Fruit fly (Drosophila melanogaster) whole organism, embryonic: ENCODE results near the gene crq.

Experiments used
- ATbp ChIP-seq: fragments of 200-800 bp; sonication (Bioruptor generic); optimal IDR thresholded peaks from 2 replicates; lab custom pipeline; 2017; ENCODE audit warnings: missing biosample characterization, mild to moderate bottlenecking, missing genetic modification characterization, missing genetic modification reagents
- Ada2b ChIP-seq: fragments of 200-800 bp; sonication (Bioruptor generic); IDR thresholded peaks from 2 replicates; pipeline ENCODE4 v1.3.6; 2022; ENCODE audit warnings: missing biosample characterization, missing genetic modification characterization
- Antp ChIP-seq: fragments of 200-800 bp; sonication (Bioruptor generic); optimal IDR thresholded peaks from 3 replicates; lab custom pipeline; 2016; ENCODE audit warnings: missing biosample characterization, missing genetic modification characterization
- Bgb ChIP-seq: fragments of 200-800 bp; sonication (Bioruptor generic); IDR thresholded peaks from 2 replicates; pipeline ENCODE4 v1.3.6; 2022; ENCODE audit warnings: missing biosample characterization, missing genetic modification characterization; ENCODE audit not compliant: partially characterized antibody
- CG10147 ChIP-seq: fragments of 200-800 bp; sonication (Bioruptor generic); optimal IDR thresholded peaks from 2 replicates; lab custom pipeline; 2019; ENCODE audit warnings: missing biosample characterization, mild to moderate bottlenecking, missing genetic modification characterization, moderate library complexity
- CG1024 ChIP-seq: fragments of 200-800 bp; sonication (Bioruptor generic); IDR thresholded peaks from 2 replicates; pipeline ENCODE4 v1.3.6; 2022; ENCODE audit warnings: missing biosample characterization, missing genetic modification characterization
- CG10366 ChIP-seq: fragments of 200-800 bp; sonication (Bioruptor generic); IDR thresholded peaks from 2 replicates; pipeline ENCODE4 v1.3.6; 2022; ENCODE audit warnings: missing biosample characterization, missing genetic modification characterization
- CG10565 ChIP-seq: fragments of 200-800 bp; sonication (Bioruptor generic); optimal IDR thresholded peaks from 3 replicates; lab custom pipeline; 2016; ENCODE audit warnings: missing biosample characterization, mild to moderate bottlenecking, missing genetic modification characterization
- CG10654 ChIP-seq: fragments of 200-800 bp; sonication (Bioruptor generic); optimal IDR thresholded peaks from 2 replicates; lab custom pipeline; 2016; ENCODE audit warnings: missing biosample characterization, missing genetic modification characterization
- CG11247 ChIP-seq: fragments of 200-800 bp; sonication (Bioruptor generic); IDR thresholded peaks from 2 replicates; pipeline ENCODE4 v1.3.6; 2022; ENCODE audit warnings: missing biosample characterization, missing genetic modification characterization
- CG11695 ChIP-seq: fragments of 200-800 bp; sonication (Bioruptor generic); IDR thresholded peaks from 3 replicates; pipeline ENCODE4 v1.3.6; 2022; ENCODE audit warnings: missing biosample characterization, missing genetic modification characterization
- CG12236 ChIP-seq: fragments of 200-800 bp; sonication (Bioruptor generic); optimal IDR thresholded peaks from 2 replicates; lab custom pipeline; 2016; ENCODE audit warnings: missing biosample characterization, missing genetic modification characterization
- CG14441 ChIP-seq: fragments of 200-800 bp; sonication (Bioruptor generic); IDR thresholded peaks from 2 replicates; pipeline ENCODE4 v1.3.6; 2022; ENCODE audit warnings: missing biosample characterization, missing genetic modification characterization
- CG15479 ChIP-seq: fragments of 200-800 bp; sonication (Bioruptor generic); optimal IDR thresholded peaks from 3 replicates; lab custom pipeline; 2019; ENCODE audit warnings: missing biosample characterization, mild to moderate bottlenecking, missing genetic modification characterization, moderate library complexity
- CG15601 ChIP-seq: fragments of 200-800 bp; sonication (Bioruptor generic); optimal IDR thresholded peaks from 3 replicates; lab custom pipeline; 2019; ENCODE audit warnings: missing biosample characterization, mild to moderate bottlenecking, missing genetic modification characterization, moderate library complexity
- CG2202 ChIP-seq: fragments of 200-800 bp; sonication (Bioruptor generic); optimal IDR thresholded peaks from 2 replicates; lab custom pipeline; 2018; ENCODE audit warnings: missing biosample characterization, mild to moderate bottlenecking, missing genetic modification characterization
- CG2712 ChIP-seq: fragments of 200-800 bp; optimal IDR thresholded peaks from 3 replicates; lab custom pipeline; 2019; ENCODE audit warnings: missing biosample characterization, mild to moderate bottlenecking, missing genetic modification characterization, moderate library complexity
- CG3065 ChIP-seq: fragments of 200-800 bp; sonication (Bioruptor generic); optimal IDR thresholded peaks from 2 replicates; lab custom pipeline; 2016; ENCODE audit warnings: missing biosample characterization, missing genetic modification characterization
- CG4707 ChIP-seq: fragments of 200-800 bp; sonication (Bioruptor generic); optimal IDR thresholded peaks from 2 replicates; lab custom pipeline; 2018; ENCODE audit warnings: missing biosample characterization, mild to moderate bottlenecking, missing genetic modification characterization, moderate library complexity
- CG6272 ChIP-seq: fragments of 200-800 bp; sonication (Bioruptor generic); IDR thresholded peaks from 2 replicates; pipeline ENCODE4 v1.3.6; 2022; ENCODE audit warnings: missing biosample characterization, missing genetic modification characterization
- CG6854 ChIP-seq: fragments of 200-800 bp; sonication (Bioruptor generic); optimal IDR thresholded peaks from 3 replicates; lab custom pipeline; 2017; ENCODE audit warnings: missing biosample characterization, mild to moderate bottlenecking, missing genetic modification characterization
- CG7839 ChIP-seq: fragments of 200-800 bp; sonication (Bioruptor generic); optimal IDR thresholded peaks from 3 replicates; lab custom pipeline; 2018; ENCODE audit warnings: missing biosample characterization, mild to moderate bottlenecking, missing genetic modification characterization, moderate library complexity
- CG7987 ChIP-seq: fragments of 200-800 bp; sonication (Bioruptor generic); optimal IDR thresholded peaks from 2 replicates; lab custom pipeline; 2018; ENCODE audit warnings: missing biosample characterization, mild to moderate bottlenecking, missing genetic modification characterization, moderate library complexity
- CG8478 ChIP-seq: fragments of >200 bp; optimal IDR thresholded peaks from 2 replicates; lab custom pipeline; 2018
- CG9797 ChIP-seq: fragments of 200-800 bp; sonication (Bioruptor generic); optimal IDR thresholded peaks from 3 replicates; lab custom pipeline; 2018; ENCODE audit warnings: missing biosample characterization, mild to moderate bottlenecking, missing genetic modification characterization
- CG9932 ChIP-seq: fragments of 200-800 bp; sonication (Bioruptor generic); IDR thresholded peaks from 2 replicates; pipeline ENCODE4 v1.3.6; 2022; ENCODE audit warnings: missing biosample characterization, missing genetic modification characterization
- Chrac-16 ChIP-seq: fragments of 200-800 bp; sonication (Bioruptor generic); optimal IDR thresholded peaks from 3 replicates; lab custom pipeline; 2016; ENCODE audit warnings: missing biosample characterization, missing genetic modification characterization
- E2f1 ChIP-seq: fragments of 200-800 bp; sonication (Bioruptor generic); IDR thresholded peaks from 2 replicates; pipeline ENCODE4 v1.3.6; 2022; ENCODE audit warnings: missing biosample characterization, missing genetic modification characterization
- Hsf ChIP-seq: fragments of 200-800 bp; sonication (Bioruptor generic); optimal IDR thresholded peaks from 3 replicates; lab custom pipeline; 2016; ENCODE audit warnings: missing biosample characterization, missing genetic modification characterization
- NC2α ChIP-seq: fragments of 200-800 bp; sonication (Bioruptor generic); optimal IDR thresholded peaks from 2 replicates; lab custom pipeline; 2016; ENCODE audit warnings: missing biosample characterization, missing genetic modification characterization
- Opbp ChIP-seq: fragments of 200-800 bp; sonication (Bioruptor generic); IDR thresholded peaks from 3 replicates; pipeline ENCODE4 v1.3.6; 2022; ENCODE audit warnings: missing biosample characterization, missing genetic modification characterization; ENCODE audit not compliant: partially characterized antibody
- PHDP ChIP-seq: fragments of 200-800 bp; sonication (Bioruptor generic); optimal IDR thresholded peaks from 3 replicates; lab custom pipeline; 2018; ENCODE audit warnings: missing biosample characterization, mild to moderate bottlenecking, missing genetic modification characterization, moderate library complexity
- Ravus ChIP-seq: fragments of 200-800 bp; sonication (Bioruptor generic); IDR thresholded peaks from 2 replicates; pipeline ENCODE4 v1.3.6; 2022; ENCODE audit warnings: missing biosample characterization, missing genetic modification characterization
- Six4 ChIP-seq: fragments of 200-800 bp; sonication (Bioruptor generic); optimal IDR thresholded peaks from 2 replicates; lab custom pipeline; 2016; ENCODE audit warnings: missing biosample characterization, missing genetic modification characterization
- Sry-β ChIP-seq: fragments of 200-800 bp; sonication (Bioruptor generic); optimal IDR thresholded peaks from 2 replicates; lab custom pipeline; 2018; ENCODE audit warnings: missing biosample characterization, mild to moderate bottlenecking, missing genetic modification characterization, moderate library complexity
- TFAM ChIP-seq: fragments of 200-800 bp; sonication (Bioruptor generic); optimal IDR thresholded peaks from 2 replicates; lab custom pipeline; 2017; ENCODE audit warnings: missing biosample characterization, missing genetic modification characterization, inconsistent platforms
- Trl ChIP-seq, 3 experiments: fragments of >200 bp in 2 of 3; fragments of 200-800 bp in 1 of 3; sonication (Bioruptor generic) in 1 of 3; optimal IDR thresholded peaks; 2 replicates in 1 of 3; 3 replicates in 2 of 3; lab custom pipeline; 2016 to 2017; ENCODE audit warnings: missing biosample characterization in 1 of 3, missing genetic modification characterization in 1 of 3
- Xrp1 ChIP-seq: fragments of 200-800 bp; sonication (Bioruptor generic); IDR thresholded peaks from 2 replicates; pipeline ENCODE4 v1.3.6; 2022; ENCODE audit warnings: missing biosample characterization, missing genetic modification characterization
- ap ChIP-seq: fragments of 200-800 bp; sonication (Bioruptor generic); IDR thresholded peaks from 2 replicates; pipeline ENCODE4 v1.3.6; 2022; ENCODE audit warnings: missing biosample characterization, missing genetic modification characterization
- corto ChIP-seq: fragments of 200-800 bp; sonication (Bioruptor generic); optimal IDR thresholded peaks from 2 replicates; lab custom pipeline; 2016; ENCODE audit warnings: missing biosample characterization, mild to moderate bottlenecking, missing genetic modification characterization, moderate library complexity
- disco-r ChIP-seq: fragments of 200-800 bp; sonication (Bioruptor generic); optimal IDR thresholded peaks from 2 replicates; lab custom pipeline; 2016; ENCODE audit warnings: missing biosample characterization, missing genetic modification characterization
- ewg ChIP-seq: fragments of 200-800 bp; sonication (Bioruptor generic); optimal IDR thresholded peaks from 3 replicates; lab custom pipeline; 2017; ENCODE audit warnings: mild to moderate bottlenecking, missing biosample characterization, missing genetic modification reagents, missing genetic modification characterization
- eyg ChIP-seq: fragments of 200-800 bp; sonication (Bioruptor generic); optimal IDR thresholded peaks from 3 replicates; lab custom pipeline; 2016; ENCODE audit warnings: missing biosample characterization, missing genetic modification characterization
- fd102C ChIP-seq: fragments of 200-800 bp; sonication (Bioruptor generic); optimal IDR thresholded peaks from 2 replicates; lab custom pipeline; 2018; ENCODE audit warnings: missing biosample characterization, mild to moderate bottlenecking, missing genetic modification characterization, moderate library complexity
- gem ChIP-seq: fragments of 200-800 bp; sonication (Bioruptor generic); optimal IDR thresholded peaks from 2 replicates; lab custom pipeline; 2019; ENCODE audit warnings: missing biosample characterization, mild to moderate bottlenecking, missing genetic modification characterization, moderate library complexity
- jigr1 ChIP-seq: fragments of 200-800 bp; sonication (Bioruptor generic); IDR thresholded peaks from 3 replicates; pipeline ENCODE4 v1.3.6; 2022; ENCODE audit warnings: missing biosample characterization, missing genetic modification characterization
- pho ChIP-seq: fragments of 200-800 bp; sonication (Bioruptor generic); optimal IDR thresholded peaks from 2 replicates; lab custom pipeline; 2016; ENCODE audit warnings: missing biosample characterization, missing genetic modification characterization
- schlank ChIP-seq: fragments of 200-800 bp; sonication (Bioruptor generic); optimal IDR thresholded peaks from 2 replicates; lab custom pipeline; 2018; ENCODE audit warnings: missing biosample characterization, mild to moderate bottlenecking, missing genetic modification characterization
- tap ChIP-seq: fragments of 200-800 bp; optimal IDR thresholded peaks from 3 replicates; lab custom pipeline; 2019; ENCODE audit warnings: missing biosample characterization, mild to moderate bottlenecking, missing genetic modification characterization, moderate library complexity

crq gene

dm6 chr2L:414593-415399 is 38.0 kb downstream of the crq start, which contains the start of the genes AP-2alpha and ebi (continued):
- TF ChIP-seq CG10366, result peak; percentile 85
- TF ChIP-seq CG9797 (GFP tag; lab: Kevin White, UChicago), result peak; percentile 92
- peak; percentile 77 for TF ChIP-seq CG12236
- TF ChIP-seq gem (tag; lab: Kevin White, UChicago), result peak; percentile 92
- TF ChIP-seq CG10654 (GFP tag; lab: Kevin White, UChicago), result peak; percentile 79
- no peak for TF ChIP-seq TFAM (GFP tag; lab: Kevin White, UChicago)
- no peak for TF ChIP-seq Trl (optimal IDR thresholded peaks at IDR 0.05; lab: Kevin White, UChicago)
- TF ChIP-seq Trl (GFP tag; optimal IDR thresholded peaks at IDR 0.05; lab: Kevin White, UChicago), result peak; percentile 90
- TF ChIP-seq CG14441, result peak; percentile 89
- TF ChIP-seq fd102C (GFP tag; lab: Kevin White, UChicago), result no peak
- TF ChIP-seq Ada2b (GFP tag; lab: Robert Waterston, UW), result peak; percentile 69
- no peak for TF ChIP-seq tap (tag; lab: Kevin White, UChicago)
- no peak for TF ChIP-seq CG8478
- TF ChIP-seq CG3065, result peak; percentile 69
- peak; percentile 87 for TF ChIP-seq eyg (GFP tag; lab: Kevin White, UChicago)
- TF ChIP-seq jigr1 (GFP tag; lab: Robert Waterston, UW), result peak; percentile 84; the same call in 2 of the 3 replicates
- no peak for TF ChIP-seq CG7987 (GFP tag; lab: Kevin White, UChicago)
- TF ChIP-seq CG4707 (GFP tag; lab: Kevin White, UChicago), result no peak
- TF ChIP-seq Xrp1 (GFP tag; lab: Robert Waterston, UW), result peak; percentile 84
- peak; percentile 48 for TF ChIP-seq Sry-β (GFP tag; lab: Kevin White, UChicago)
- TF ChIP-seq ap (GFP tag; lab: Robert Waterston, UW), result peak; percentile 53
- TF ChIP-seq CG9932 (GFP tag; lab: Robert Waterston, UW), result peak; percentile 95
- peak; percentile 39; the same call in 1 of the 2 replicates for TF ChIP-seq Ravus
- no peak for TF ChIP-seq CG6854 (GFP tag; lab: Kevin White, UChicago)
- TF ChIP-seq schlank, result peak; percentile 67
- TF ChIP-seq Chrac-16 (GFP tag; lab: Kevin White, UChicago), result peak; percentile 93
- peak; percentile 85 for TF ChIP-seq CG2712 (tag; lab: Kevin White, UChicago)
- TF ChIP-seq ewg (GFP tag; lab: Kevin White, UChicago), result peak; percentile 89
- peak; percentile 96 for TF ChIP-seq CG15479 (GFP tag; lab: Kevin White, UChicago)
- TF ChIP-seq corto (GFP tag; lab: Kevin White, UChicago), result no peak
- peak; percentile 84 for TF ChIP-seq CG7839 (tag; lab: Kevin White, UChicago)
- peak; percentile 78 for TF ChIP-seq CG15601
- peak; percentile 81 for TF ChIP-seq Six4 (GFP tag; lab: Kevin White, UChicago)
- TF ChIP-seq CG11247, result peak; percentile 76
- TF ChIP-seq Hsf (GFP tag; lab: Kevin White, UChicago), result peak; percentile 95
- TF ChIP-seq NC2α (GFP tag; lab: Kevin White, UChicago), result peak; percentile 84
- TF ChIP-seq Antp, result peak; percentile 95
- TF ChIP-seq CG10147 (GFP tag; lab: Kevin White, UChicago), result peak; percentile 73
- TF ChIP-seq E2f1 (GFP tag; lab: Robert Waterston, UW), result peak; percentile 84
- TF ChIP-seq CG10565 (GFP tag; lab: Kevin White, UChicago), result peak; percentile 29
- no peak for TF ChIP-seq Bgb
- peak; percentile 77 for TF ChIP-seq CG2202 (tag; lab: Kevin White, UChicago)
- peak; percentile 88 for TF ChIP-seq PHDP (tag; lab: Kevin White, UChicago)
- 0 out of 2 replicates have a peak, but pooled peaks have one; percentile 24 for TF ChIP-seq CG1024 (GFP tag; lab: Robert Waterston, UW)
- TF ChIP-seq CG6272 (GFP tag; lab: Robert Waterston, UW), result peak; percentile 92
- peak; percentile 63 for TF ChIP-seq ATbp (GFP tag; lab: Kevin White, UChicago)
- peak; percentile 48; the same call in 1 of the 3 replicates for TF ChIP-seq Opbp
- TF ChIP-seq disco-r (GFP tag; lab: Kevin White, UChicago), result peak; percentile 88
- TF ChIP-seq CG11695 (GFP tag; lab: Robert Waterston, UW), result peak; percentile 81
- peak; percentile 95 for TF ChIP-seq pho
